Fruit fly (Drosophila melanogaster): ENCODE data around the gene trh.

trh gene

dm6 chr3L:331842-332802, 60.3 kb downstream of the trh start, which contains the start of gene mthl9 (continued):
- TF ChIP-seq NC2β (GFP tag; optimal IDR thresholded peaks at IDR 0.05) (no peak), dpn (GFP tag; optimal IDR thresholded peaks at IDR 0.05) (no peak), pum (GFP tag; optimal IDR thresholded peaks at IDR 0.05) (no peak), Hmr (GFP tag; optimal IDR thresholded peaks at IDR 0.05) (peak; percentile 49), lov (optimal IDR thresholded peaks at IDR 0.05) (no peak), lov (GFP tag; IDR thresholded peaks at IDR 0.05) (no peak), CG11696 (GFP tag; IDR thresholded peaks at IDR 0.05) (no peak; the same call in 1 of the 2 replicates), CG31224 (GFP tag; IDR thresholded peaks at IDR 0.05) (no peak), Lim3 (GFP tag; IDR thresholded peaks at IDR 0.05) (no peak), CG8359 (GFP tag; optimal IDR thresholded peaks at IDR 0.05; ENCODE audit: borderline replicate concordance) (no peak), CG9727 (GFP tag; optimal IDR thresholded peaks at IDR 0.05) (no peak), eyg (GFP tag; optimal IDR thresholded peaks at IDR 0.05) (no peak), cad (GFP tag; optimal IDR thresholded peaks at IDR 0.05) (no peak), slbo (GFP tag; IDR thresholded peaks at IDR 0.05) (peak; percentile 36; the same call in 1 of the 2 replicates), nmo (GFP tag; optimal IDR thresholded peaks at IDR 0.05) (no peak), Dip2 (GFP tag; IDR thresholded peaks at IDR 0.05) (no peak), vnd (GFP tag; IDR thresholded peaks at IDR 0.05; ENCODE audit: partially characterized antibody) (0 out of 3 replicates have a peak, but pooled peaks have one; percentile 26), MBD-R2 (GFP tag; IDR thresholded peaks at IDR 0.05) (peak; percentile 7; the same call in 1 of the 2 replicates), luna (GFP tag; optimal IDR thresholded peaks at IDR 0.05) (no peak), bowl (GFP tag; IDR thresholded peaks at IDR 0.05) (no peak), CG1603 (tag; optimal IDR thresholded peaks at IDR 0.05) (no peak), aop (GFP tag; IDR thresholded peaks at IDR 0.05) (no peak), Dip3 (GFP tag; optimal IDR thresholded peaks at IDR 0.05) (no peak), CG9609 (GFP tag; optimal IDR thresholded peaks at IDR 0.05) (no peak), Gug (GFP tag; IDR thresholded peaks at IDR 0.05) (no peak; the same call in 3 of the 4 replicates), CG18619 (GFP tag; optimal IDR thresholded peaks at IDR 0.05) (no peak), ham (GFP tag; IDR thresholded peaks at IDR 0.05) (no peak), Hr78 (GFP tag; optimal IDR thresholded peaks at IDR 0.05) (no peak), CG11456 (GFP tag; IDR thresholded peaks at IDR 0.05) (no peak), Sry-β (GFP tag; optimal IDR thresholded peaks at IDR 0.05) (no peak), CG11093 (GFP tag; IDR thresholded peaks at IDR 0.05) (no peak), ftz-f1 (GFP tag; optimal IDR thresholded peaks at IDR 0.05) (no peak), CG17359 (tag; optimal IDR thresholded peaks at IDR 0.05) (no peak), CrebB (tag; optimal IDR thresholded peaks at IDR 0.05) (peak; percentile 12), CG17361 (GFP tag; IDR thresholded peaks at IDR 0.05) (no peak; the same call in 2 of the 3 replicates), HLH4C (GFP tag; IDR thresholded peaks at IDR 0.05; ENCODE audit: partially characterized antibody) (no peak), CG11695 (GFP tag; IDR thresholded peaks at IDR 0.05) (no peak), Nf-YC (tag; optimal IDR thresholded peaks at IDR 0.05) (peak; percentile 2), corto (GFP tag; optimal IDR thresholded peaks at IDR 0.05) (peak; percentile 10), HmgZ (tag; optimal IDR thresholded peaks at IDR 0.05) (peak; percentile 39), CG10366 (GFP tag; IDR thresholded peaks at IDR 0.05) (no peak), CG17328 (GFP tag; IDR thresholded peaks at IDR 0.05) (no peak; the same call in 1 of the 2 replicates), wor (GFP tag; IDR thresholded peaks at IDR 0.05) (no peak), cg (GFP tag; optimal IDR thresholded peaks at IDR 0.05) (no peak), CG15514 (GFP tag; optimal IDR thresholded peaks at IDR 0.05) (peak; percentile 77), bigmax (GFP tag; optimal IDR thresholded peaks at IDR 0.05) (no peak), D (optimal IDR thresholded peaks at IDR 0.05) (no peak), D (GFP tag; optimal IDR thresholded peaks at IDR 0.05) (no peak), Meics (GFP tag; optimal IDR thresholded peaks at IDR 0.05) (no peak)
